Fruit fly (Drosophila melanogaster): Measurements from ENCODE around the gene Hr39.

- TF ChIP-seq CG8478 (optimal IDR thresholded peaks at IDR 0.05): no peak
- TF ChIP-seq usp (GFP tag; optimal IDR thresholded peaks at IDR 0.05): no peak
- no peak for TF ChIP-seq EcR (GFP tag; optimal IDR thresholded peaks at IDR 0.05)
- no peak for TF ChIP-seq Dll (optimal IDR thresholded peaks at IDR 0.05)
- TF ChIP-seq pan (optimal IDR thresholded peaks at IDR 0.05): no peak
Measured at dm6 chr2L:21220396-21220795, 16.7 kb upstream of the Hr39 start, which contains the start of gene Atg18b.

All from whole organism.